Fruit fly (Drosophila melanogaster): ENCODE results near the gene wts.

wts gene

dm6 chr3R:30765306-30766033, 40.9 kb downstream of the wts start, which contains the start of gene zfh1 (continued):
- TF ChIP-seq CG9876 (GFP tag; optimal IDR thresholded peaks at IDR 0.05) (no peak), Awh (GFP tag; IDR thresholded peaks at IDR 0.05) (0 out of 2 replicates have a peak, but pooled peaks have one; percentile 7), Pdp1 (GFP tag; optimal IDR thresholded peaks at IDR 0.05) (peak in 1 of 2 experiments; percentile 23), Deaf1 (tag; optimal IDR thresholded peaks at IDR 0.05) (peak; percentile 96), nau (GFP tag; optimal IDR thresholded peaks at IDR 0.05) (peak; percentile 14), CG1233 (GFP tag; optimal IDR thresholded peaks at IDR 0.05) (no peak), Bgb (GFP tag; IDR thresholded peaks at IDR 0.05; ENCODE audit: partially characterized antibody) (peak; percentile 48; the same call in 1 of the 2 replicates), pros (GFP tag; optimal IDR thresholded peaks at IDR 0.05) (peak; percentile 68), CG3065 (GFP tag; optimal IDR thresholded peaks at IDR 0.05) (no peak), CG17912 (GFP tag; optimal IDR thresholded peaks at IDR 0.05) (no peak), ewg (GFP tag; optimal IDR thresholded peaks at IDR 0.05) (peak; percentile 4), Rx (GFP tag; IDR thresholded peaks at IDR 0.05) (no peak), HLH4C (GFP tag; IDR thresholded peaks at IDR 0.05; ENCODE audit: partially characterized antibody) (peak; percentile 22; the same call in 1 of the 3 replicates), peb (GFP tag; IDR thresholded peaks at IDR 0.05) (no peak), CG1529 (GFP tag; optimal IDR thresholded peaks at IDR 0.05) (no peak), HLHmδ (GFP tag; optimal IDR thresholded peaks at IDR 0.05) (peak; percentile 25), chm (GFP tag; IDR thresholded peaks at IDR 0.05) (peak; percentile 73; the same call in 1 of the 2 replicates), CG30431 (GFP tag; optimal IDR thresholded peaks at IDR 0.05) (no peak), CG3995 (GFP tag; optimal IDR thresholded peaks at IDR 0.05) (peak; percentile 35), usp (GFP tag; optimal IDR thresholded peaks at IDR 0.05) (no peak), CG7786 (GFP tag; optimal IDR thresholded peaks at IDR 0.05) (no peak), sna (GFP tag; IDR thresholded peaks at IDR 0.05; ENCODE audit: partially characterized antibody) (0 out of 2 replicates have a peak, but pooled peaks have one; percentile 25), grn (GFP tag; optimal IDR thresholded peaks at IDR 0.05) (no peak), CG17612 (GFP tag; IDR thresholded peaks at IDR 0.05) (no peak), CG8944 (GFP tag; optimal IDR thresholded peaks at IDR 0.05) (no peak), mirr (GFP tag; optimal IDR thresholded peaks at IDR 0.05) (peak; percentile 21), Tbp (GFP tag; optimal IDR thresholded peaks at IDR 0.05) (no peak), CG2199 (GFP tag; IDR thresholded peaks at IDR 0.05) (peak; percentile 76; the same call in 2 of the 3 replicates), CG7556 (GFP tag; optimal IDR thresholded peaks at IDR 0.05) (no peak), Ets65A (GFP tag) (no peak), CG4328 (GFP tag; optimal IDR thresholded peaks at IDR 0.05) (no peak), unpg (GFP tag; optimal IDR thresholded peaks at IDR 0.05) (no peak), wdn (GFP tag; IDR thresholded peaks at IDR 0.05) (no peak), mld (GFP tag; IDR thresholded peaks at IDR 0.05; ENCODE audit: partially characterized antibody) (no peak), CG31365 (tag; optimal IDR thresholded peaks at IDR 0.05) (no peak), ci (GFP tag; IDR thresholded peaks at IDR 0.05) (peak; percentile 57; the same call in 2 of the 3 replicates)

- TF ChIP-seq CG12942 (GFP tag; optimal IDR thresholded peaks at IDR 0.05): no peak
- TF ChIP-seq fru (optimal IDR thresholded peaks at IDR 0.05): no peak
- TF ChIP-seq slou (GFP tag; optimal IDR thresholded peaks at IDR 0.05): no peak
- TF ChIP-seq Hey (tag; optimal IDR thresholded peaks at IDR 0.05): no peak
- peak; percentile 89 for TF ChIP-seq zen (tag; optimal IDR thresholded peaks at IDR 0.05)
- no peak for TF ChIP-seq CG1233 (GFP tag; optimal IDR thresholded peaks at IDR 0.05)
- TF ChIP-seq hth (optimal IDR thresholded peaks at IDR 0.05): no peak
- no peak for TF ChIP-seq CG7556 (GFP tag; optimal IDR thresholded peaks at IDR 0.05)
- TF ChIP-seq z (GFP tag; IDR thresholded peaks at IDR 0.05): 0 out of 3 replicates have a peak, but pooled peaks have one; percentile 5
- TF ChIP-seq ara (GFP tag; IDR thresholded peaks at IDR 0.05): no peak
- peak; percentile 97 for TF ChIP-seq Nf-YC (tag; optimal IDR thresholded peaks at IDR 0.05)
- no peak for TF ChIP-seq ash1 (GFP tag; optimal IDR thresholded peaks at IDR 0.05)
- no peak for TF ChIP-seq repo (GFP tag; optimal IDR thresholded peaks at IDR 0.05)
- no peak for TF ChIP-seq E2f1 (GFP tag; IDR thresholded peaks at IDR 0.05)
- peak; percentile 98 for TF ChIP-seq Nf-YB (GFP tag; optimal IDR thresholded peaks at IDR 0.05)
- TF ChIP-seq CG14965 (GFP tag; optimal IDR thresholded peaks at IDR 0.05; ENCODE audit: borderline replicate concordance): no peak
- no peak for TF ChIP-seq row (GFP tag; IDR thresholded peaks at IDR 0.05)
- no peak for TF ChIP-seq amos (GFP tag; IDR thresholded peaks at IDR 0.05; ENCODE audit: partially characterized antibody)
Measured at dm6 chr3R:30764121-30764520, 42.3 kb downstream of the wts start.

Data from whole organism, embryonic.